Fruit fly (Drosophila melanogaster) whole organism, embryonic: ENCODE measurements around the gene CG18281.

ENCODE experiments used
- Antp ChIP-seq: fragments of 200-800 bp; sonication (Bioruptor generic); optimal IDR thresholded peaks from 3 replicates; lab custom pipeline; 2016; ENCODE audit warnings: missing biosample characterization, missing genetic modification characterization
- CG11093 ChIP-seq: fragments of 200-800 bp; sonication (Bioruptor generic); IDR thresholded peaks from 3 replicates; pipeline ENCODE4 v1.3.6; 2022; ENCODE audit warnings: missing biosample characterization, missing genetic modification characterization
- CG12236 ChIP-seq: fragments of 200-800 bp; sonication (Bioruptor generic); optimal IDR thresholded peaks from 2 replicates; lab custom pipeline; 2016; ENCODE audit warnings: missing biosample characterization, missing genetic modification characterization
- CG1233 ChIP-seq: fragments of 200-800 bp; sonication (Bioruptor generic); optimal IDR thresholded peaks from 4 replicates; lab custom pipeline; 2018; ENCODE audit warnings: missing biosample characterization, mild to moderate bottlenecking, missing genetic modification characterization
- CG12769 ChIP-seq: fragments of 200-800 bp; sonication (Bioruptor generic); optimal IDR thresholded peaks from 2 replicates; lab custom pipeline; 2019; ENCODE audit warnings: missing biosample characterization, mild to moderate bottlenecking, missing genetic modification characterization, moderate library complexity
- CG13123 ChIP-seq: fragments of 200-800 bp; sonication (Bioruptor generic); optimal IDR thresholded peaks from 2 replicates; lab custom pipeline; 2016; ENCODE audit warnings: missing biosample characterization, missing genetic modification characterization
- CG13287 ChIP-seq: fragments of 200-800 bp; sonication (Bioruptor generic); IDR thresholded peaks from 2 replicates; pipeline ENCODE4 v1.3.6; 2022; ENCODE audit warnings: missing biosample characterization, missing genetic modification characterization; ENCODE audit not compliant: partially characterized antibody
- CG14014 ChIP-seq: fragments of 200-800 bp; sonication (Bioruptor generic); IDR thresholded peaks from 2 replicates; pipeline ENCODE4 v1.3.6; 2022; ENCODE audit warnings: missing biosample characterization, missing genetic modification characterization
- CG1603 ChIP-seq: fragments of 200-800 bp; sonication (Bioruptor generic); optimal IDR thresholded peaks from 2 replicates; lab custom pipeline; 2019; ENCODE audit warnings: missing biosample characterization, mild to moderate bottlenecking, missing genetic modification characterization, moderate library complexity
- CG17328 ChIP-seq: fragments of 200-800 bp; sonication (Bioruptor generic); IDR thresholded peaks from 2 replicates; pipeline ENCODE4 v1.3.6; 2022; ENCODE audit warnings: missing biosample characterization, missing genetic modification characterization
- CG1832 ChIP-seq: fragments of 200-800 bp; sonication (Bioruptor generic); optimal IDR thresholded peaks from 2 replicates; lab custom pipeline; 2017; ENCODE audit warnings: missing biosample characterization, mild to moderate bottlenecking, missing genetic modification characterization, inconsistent platforms
- CG30403 ChIP-seq: fragments of 200-800 bp; sonication (Bioruptor generic); optimal IDR thresholded peaks from 3 replicates; lab custom pipeline; 2016; ENCODE audit warnings: missing biosample characterization, missing genetic modification characterization
- CG31365 ChIP-seq: fragments of 200-800 bp; sonication (Bioruptor generic); optimal IDR thresholded peaks from 2 replicates; lab custom pipeline; 2018; ENCODE audit warnings: missing biosample characterization, mild to moderate bottlenecking, missing genetic modification characterization
- CG32772 ChIP-seq: fragments of 200-800 bp; sonication (Bioruptor generic); IDR thresholded peaks from 2 replicates; pipeline ENCODE4 v1.3.6; 2022; ENCODE audit warnings: missing biosample characterization, missing genetic modification characterization
- CG3281 ChIP-seq: fragments of 200-800 bp; sonication (Bioruptor generic); optimal IDR thresholded peaks from 3 replicates; lab custom pipeline; 2017; ENCODE audit warnings: missing biosample characterization, mild to moderate bottlenecking, missing genetic modification characterization
- CG4424 ChIP-seq: fragments of 200-800 bp; sonication (Bioruptor generic); optimal IDR thresholded peaks from 3 replicates; lab custom pipeline; 2016; ENCODE audit warnings: missing biosample characterization, missing genetic modification characterization
- CG6765 ChIP-seq: fragments of 200-800 bp; sonication (Bioruptor generic); optimal IDR thresholded peaks from 3 replicates; lab custom pipeline; 2017; ENCODE audit warnings: missing biosample characterization, mild to moderate bottlenecking, missing genetic modification characterization
- D19B ChIP-seq: fragments of 200-800 bp; sonication (Bioruptor generic); optimal IDR thresholded peaks from 2 replicates; lab custom pipeline; 2017; ENCODE audit warnings: missing biosample characterization, mild to moderate bottlenecking, missing genetic modification characterization
- Dp ChIP-seq: fragments of 200-800 bp; sonication (Bioruptor generic); optimal IDR thresholded peaks from 2 replicates; lab custom pipeline; 2018; ENCODE audit warnings: missing biosample characterization, mild to moderate bottlenecking, missing genetic modification characterization, moderate library complexity
- Fer1 ChIP-seq: fragments of 200-800 bp; sonication (Bioruptor generic); optimal IDR thresholded peaks from 2 replicates; lab custom pipeline; 2017; ENCODE audit warnings: missing biosample characterization, mild to moderate bottlenecking, missing genetic modification characterization
- GATAe ChIP-seq: fragments of 200-800 bp; sonication (Bioruptor generic); conservative IDR thresholded peaks from 2 replicates; pipeline ENCODE4 v1.3.6; 2022; ENCODE audit warnings: missing biosample characterization, missing genetic modification characterization
- HLHmδ ChIP-seq: fragments of 200-800 bp; sonication (Bioruptor generic); optimal IDR thresholded peaks from 2 replicates; lab custom pipeline; 2018; ENCODE audit warnings: missing biosample characterization, mild to moderate bottlenecking, missing genetic modification characterization, moderate library complexity
- Hmx ChIP-seq: fragments of 200-800 bp; sonication (Bioruptor generic); optimal IDR thresholded peaks from 2 replicates; lab custom pipeline; 2016; ENCODE audit warnings: missing biosample characterization, missing genetic modification characterization
- Jarid2 ChIP-seq: fragments of 200-800 bp; sonication (Bioruptor generic); optimal IDR thresholded peaks from 3 replicates; lab custom pipeline; 2017; ENCODE audit warnings: mild to moderate bottlenecking, missing biosample characterization, missing genetic modification reagents, missing genetic modification characterization
- Kr ChIP-seq: fragments of 200-800 bp; sonication (Bioruptor generic); optimal IDR thresholded peaks from 2 replicates; lab custom pipeline; 2017; ENCODE audit warnings: missing biosample characterization, mild to moderate bottlenecking, missing genetic modification characterization
- Lim3 ChIP-seq: fragments of 200-800 bp; sonication (Bioruptor generic); IDR thresholded peaks from 2 replicates; pipeline ENCODE4 v1.3.6; 2022; ENCODE audit warnings: missing biosample characterization, missing genetic modification characterization
- Mes4 ChIP-seq: fragments of 200-800 bp; sonication (Bioruptor generic); optimal IDR thresholded peaks from 2 replicates; lab custom pipeline; 2016; ENCODE audit warnings: missing biosample characterization, missing genetic modification characterization
- NC2α ChIP-seq: fragments of 200-800 bp; sonication (Bioruptor generic); optimal IDR thresholded peaks from 2 replicates; lab custom pipeline; 2016; ENCODE audit warnings: missing biosample characterization, missing genetic modification characterization
- NFAT ChIP-seq: fragments of 200-800 bp; sonication (Bioruptor generic); IDR thresholded peaks from 2 replicates; pipeline ENCODE4 v1.3.6; 2022; ENCODE audit warnings: missing biosample characterization, missing genetic modification characterization
- Poxn ChIP-seq: fragments of 200-800 bp; sonication (Bioruptor generic); IDR thresholded peaks from 2 replicates; pipeline ENCODE4 v1.3.6; 2022; ENCODE audit warnings: missing biosample characterization, missing genetic modification characterization
- Rx ChIP-seq: fragments of 200-800 bp; sonication (Bioruptor generic); IDR thresholded peaks from 2 replicates; pipeline ENCODE4 v1.3.6; 2022; ENCODE audit warnings: missing biosample characterization, missing genetic modification characterization
- TFAM ChIP-seq: fragments of 200-800 bp; sonication (Bioruptor generic); optimal IDR thresholded peaks from 2 replicates; lab custom pipeline; 2017; ENCODE audit warnings: missing biosample characterization, missing genetic modification characterization, inconsistent platforms
- ato ChIP-seq: fragments of 200-800 bp; sonication (Bioruptor generic); IDR thresholded peaks from 2 replicates; pipeline ENCODE4 v1.3.6; 2022; ENCODE audit warnings: missing biosample characterization, missing genetic modification characterization; ENCODE audit not compliant: partially characterized antibody
- caup ChIP-seq: fragments of 200-800 bp; sonication (Bioruptor generic); optimal IDR thresholded peaks from 3 replicates; lab custom pipeline; 2017; ENCODE audit warnings: missing biosample characterization, mild to moderate bottlenecking, missing genetic modification characterization, moderate library complexity; ENCODE audit not compliant: severe bottlenecking
- cwo ChIP-seq: fragments of 200-800 bp; sonication (Bioruptor generic); optimal IDR thresholded peaks from 3 replicates; lab custom pipeline; 2017; ENCODE audit warnings: missing biosample characterization, missing genetic modification characterization, mild to moderate bottlenecking, moderate library complexity, missing genetic modification reagents
- da ChIP-seq: fragments of 200-800 bp; sonication (Bioruptor generic); optimal IDR thresholded peaks from 2 replicates; lab custom pipeline; 2016; ENCODE audit warnings: missing biosample characterization, missing genetic modification characterization
- dan ChIP-seq: fragments of 200-800 bp; sonication (Bioruptor generic); IDR thresholded peaks from 2 replicates; pipeline ENCODE4 v1.3.6; 2022; ENCODE audit warnings: missing biosample characterization, missing genetic modification characterization
- fd96Cb ChIP-seq: fragments of 200-800 bp; sonication (Bioruptor generic); optimal IDR thresholded peaks from 2 replicates; lab custom pipeline; 2018; ENCODE audit warnings: missing biosample characterization, mild to moderate bottlenecking, missing genetic modification characterization, moderate library complexity
- ftz-f1 ChIP-seq: fragments of 200-800 bp; sonication (Bioruptor generic); optimal IDR thresholded peaks from 2 replicates; lab custom pipeline; 2016; ENCODE audit warnings: missing biosample characterization, missing genetic modification characterization
- fu2 ChIP-seq: fragments of 200-800 bp; sonication (Bioruptor generic); optimal IDR thresholded peaks from 2 replicates; lab custom pipeline; 2016; ENCODE audit warnings: missing biosample characterization, missing genetic modification characterization
- ind ChIP-seq: fragments of 200-800 bp; sonication (Bioruptor generic); optimal IDR thresholded peaks from 3 replicates; lab custom pipeline; 2016; ENCODE audit warnings: missing biosample characterization, missing genetic modification characterization
- luna ChIP-seq: fragments of 200-800 bp; sonication (Bioruptor generic); optimal IDR thresholded peaks from 2 replicates; lab custom pipeline; 2016; ENCODE audit warnings: missing biosample characterization, missing genetic modification characterization
- pan ChIP-seq, 4 experiments: fragments of >200 bp in 3 of 4; fragments of 200-800 bp in 1 of 4; sonication (Bioruptor generic) in 1 of 4; optimal IDR thresholded peaks in 3 of 4; IDR thresholded peaks in 1 of 4; 2 replicates each; pipeline versions ENCODE4 v1.3.6 to Lab custom; 2017 to 2022; ENCODE audit warnings: missing biosample characterization in 2 of 4, missing genetic modification characterization in 2 of 4, mixed read lengths in 1 of 4
- pnt ChIP-seq: fragments of 200-800 bp; sonication (Bioruptor generic); optimal IDR thresholded peaks from 3 replicates; lab custom pipeline; 2016; ENCODE audit warnings: missing biosample characterization, missing genetic modification characterization
- pum ChIP-seq: fragments of 200-800 bp; sonication (Bioruptor generic); optimal IDR thresholded peaks from 2 replicates; lab custom pipeline; 2016; ENCODE audit warnings: missing biosample characterization, missing genetic modification characterization
- sim ChIP-seq: fragments of 200-800 bp; sonication (Bioruptor generic); IDR thresholded peaks from 2 replicates; pipeline ENCODE4 v1.3.6; 2022; ENCODE audit warnings: missing biosample characterization, missing genetic modification characterization
- slbo ChIP-seq: fragments of 200-800 bp; sonication (Bioruptor generic); IDR thresholded peaks from 2 replicates; pipeline ENCODE4 v1.3.6; 2022; ENCODE audit warnings: missing biosample characterization, missing genetic modification characterization
- ssp ChIP-seq: fragments of 200-800 bp; sonication (Bioruptor generic); IDR thresholded peaks from 2 replicates; pipeline ENCODE4 v1.3.6; 2022; ENCODE audit warnings: missing biosample characterization, missing genetic modification characterization
- tup ChIP-seq: fragments of 200-800 bp; sonication (Bioruptor generic); optimal IDR thresholded peaks from 2 replicates; lab custom pipeline; 2016; ENCODE audit warnings: missing biosample characterization, mild to moderate bottlenecking, missing genetic modification characterization, moderate library complexity
- twi ChIP-seq: fragments of 200-800 bp; optimal IDR thresholded peaks from 2 replicates; lab custom pipeline; 2019; ENCODE audit warnings: missing biosample characterization, mild to moderate bottlenecking, missing genetic modification characterization, moderate library complexity

Gene CG18281

DNA sequence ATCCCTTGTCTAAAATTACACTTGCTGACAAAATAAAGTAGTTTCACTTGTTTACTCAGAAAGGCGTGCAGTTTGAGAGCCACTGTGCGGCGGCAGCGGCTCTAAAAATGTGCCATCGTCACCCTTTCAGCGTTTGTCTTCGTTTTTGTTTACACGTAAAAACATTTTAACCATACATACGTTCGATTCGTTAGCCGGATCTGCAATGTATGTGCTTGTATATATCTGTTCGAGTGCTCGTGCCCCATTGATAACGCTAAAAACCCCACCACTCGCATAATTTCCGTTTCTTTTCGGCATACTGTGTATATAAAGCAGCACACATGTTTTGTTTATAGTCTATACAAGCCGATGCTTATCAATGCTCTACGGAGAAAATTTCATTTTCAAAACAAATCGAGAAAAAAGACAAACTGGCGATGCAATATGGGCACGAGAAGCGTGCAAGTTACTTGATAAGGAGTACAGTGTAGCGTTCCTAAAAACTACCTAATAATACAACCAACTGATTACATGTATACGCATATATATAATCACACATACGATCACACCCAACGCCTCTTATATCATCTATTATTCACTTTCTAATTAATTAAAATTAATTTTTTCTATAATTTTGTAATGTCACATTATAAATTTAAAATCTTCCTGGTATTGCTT lies 17.0 kb downstream of the CG18281 start (continued):
- TF ChIP-seq CG30403 (peak; percentile 47), Jarid2 (GFP tag; lab: Kevin White, UChicago) (no peak), CG17328 (GFP tag; lab: Robert Waterston, UW) (peak; percentile 8; the same call in 1 of the 2 replicates), tup (no peak), Antp (GFP tag; lab: Kevin White, UChicago) (no peak), Poxn (GFP tag; lab: Robert Waterston, UW) (no peak), CG32772 (GFP tag; lab: Robert Waterston, UW) (peak; percentile 57), CG13123 (GFP tag; lab: Kevin White, UChicago) (no peak), caup (GFP tag; lab: Kevin White, UChicago) (peak; percentile 4), CG12236 (GFP tag; lab: Kevin White, UChicago) (no peak), TFAM (GFP tag; lab: Kevin White, UChicago) (no peak), CG31365 (tag; lab: Kevin White, UChicago) (no peak), dan (GFP tag; lab: Robert Waterston, UW) (no peak), ind (GFP tag; lab: Kevin White, UChicago) (peak; percentile 42), ato (GFP tag; lab: Robert Waterston, UW) (0 out of 2 replicates have a peak, but pooled peaks have one; percentile 37), pan (optimal IDR thresholded peaks at IDR 0.05; lab: Kevin White, UChicago) (no peak), pan (GFP tag; optimal IDR thresholded peaks at IDR 0.05 in 1 of 2, IDR thresholded peaks at IDR 0.05 in 1 of 2) (peak in 1 of 2 experiments; percentile 54), pnt (GFP tag; lab: Kevin White, UChicago) (no peak), CG12769 (tag; lab: Kevin White, UChicago) (no peak), CG1603 (peak; percentile 20), ftz-f1 (GFP tag; lab: Kevin White, UChicago) (no peak), CG14014 (GFP tag; lab: Robert Waterston, UW) (peak; percentile 43; the same call in 1 of the 2 replicates), NC2α (no peak), sim (GFP tag; lab: Robert Waterston, UW) (no peak), CG3281 (no peak), CG4424 (GFP tag; lab: Kevin White, UChicago) (peak; percentile 35), ssp (no peak), Dp (GFP tag; lab: Kevin White, UChicago) (no peak), CG1832 (GFP tag; lab: Kevin White, UChicago) (no peak), Fer1 (GFP tag; lab: Kevin White, UChicago) (peak; percentile 1), Rx (GFP tag; lab: Robert Waterston, UW) (no peak), cwo (GFP tag; lab: Kevin White, UChicago) (peak; percentile 57), HLHmδ (GFP tag; lab: Kevin White, UChicago) (no peak), D19B (no peak), CG13287 (GFP tag; lab: Robert Waterston, UW) (peak; percentile 8; the same call in 1 of the 2 replicates), CG11093 (no peak), Hmx (no peak), GATAe (GFP tag; lab: Robert Waterston, UW) (no peak), fu2 (GFP tag; lab: Kevin White, UChicago) (no peak), Kr (GFP tag; lab: Kevin White, UChicago) (peak; percentile 91), fd96Cb (tag; lab: Kevin White, UChicago) (peak; percentile 59), luna (no peak), NFAT (GFP tag; lab: Robert Waterston, UW) (no peak), da (GFP tag; lab: Kevin White, UChicago) (no peak), twi (peak; percentile 83), Lim3 (GFP tag; lab: Robert Waterston, UW) (no peak), slbo (GFP tag; lab: Robert Waterston, UW) (peak; percentile 32; the same call in 1 of the 2 replicates), Mes4 (GFP tag; lab: Kevin White, UChicago) (no peak), pum (GFP tag; lab: Kevin White, UChicago) (no peak), CG6765 (no peak), CG1233 (peak; percentile 56)
